Fruit fly (Drosophila melanogaster) whole organism, embryonic: Measurements from ENCODE around the gene SkpE.

ENCODE experiments used
- B-H2 ChIP-seq: fragments of 200-800 bp; sonication (Bioruptor generic); optimal IDR thresholded peaks from 2 replicates; lab custom pipeline; 2018; ENCODE audit warnings: missing biosample characterization, mild to moderate bottlenecking, missing genetic modification characterization
- Bdp1 ChIP-seq: fragments of 200-800 bp; sonication (Bioruptor generic); optimal IDR thresholded peaks from 3 replicates; lab custom pipeline; 2016; ENCODE audit warnings: missing biosample characterization, missing genetic modification characterization
- BtbVII ChIP-seq: fragments of 200-800 bp; sonication (Bioruptor generic); optimal IDR thresholded peaks from 3 replicates; lab custom pipeline; 2017; ENCODE audit warnings: missing biosample characterization, mild to moderate bottlenecking, missing genetic modification characterization
- CG12219 ChIP-seq: fragments of 200-800 bp; sonication (Bioruptor generic); optimal IDR thresholded peaks from 3 replicates; lab custom pipeline; 2018; ENCODE audit warnings: missing biosample characterization, mild to moderate bottlenecking, missing genetic modification characterization
- CG12236 ChIP-seq: fragments of 200-800 bp; sonication (Bioruptor generic); optimal IDR thresholded peaks from 2 replicates; lab custom pipeline; 2016; ENCODE audit warnings: missing biosample characterization, missing genetic modification characterization
- CG12659 ChIP-seq: fragments of 200-800 bp; sonication (Bioruptor generic); optimal IDR thresholded peaks from 3 replicates; lab custom pipeline; 2017; ENCODE audit warnings: mild to moderate bottlenecking, missing biosample characterization, missing genetic modification reagents, missing genetic modification characterization
- CG15269 ChIP-seq: fragments of 200-800 bp; sonication (Bioruptor generic); optimal IDR thresholded peaks from 2 replicates; lab custom pipeline; 2018; ENCODE audit warnings: missing biosample characterization, mild to moderate bottlenecking, missing genetic modification characterization, moderate library complexity
- CG18599 ChIP-seq: fragments of 200-800 bp; sonication (Bioruptor generic); optimal IDR thresholded peaks from 3 replicates; lab custom pipeline; 2017; ENCODE audit warnings: missing biosample characterization, missing genetic modification characterization, mild to moderate bottlenecking, moderate library complexity, missing genetic modification reagents
- CG2116 ChIP-seq: fragments of 200-800 bp; sonication (Bioruptor generic); optimal IDR thresholded peaks from 3 replicates; lab custom pipeline; 2018; ENCODE audit warnings: missing biosample characterization, mild to moderate bottlenecking, missing genetic modification characterization
- CG2875 ChIP-seq: fragments of 200-800 bp; sonication (Bioruptor generic); optimal IDR thresholded peaks from 2 replicates; lab custom pipeline; 2017; ENCODE audit warnings: missing biosample characterization, mild to moderate bottlenecking, missing genetic modification characterization, missing genetic modification reagents
- CG31224 ChIP-seq: fragments of 200-800 bp; sonication (Bioruptor generic); IDR thresholded peaks from 2 replicates; pipeline ENCODE4 v1.3.6; 2022; ENCODE audit warnings: missing biosample characterization, missing genetic modification characterization
- CG32532 ChIP-seq: fragments of 200-800 bp; sonication (Bioruptor generic); IDR thresholded peaks from 2 replicates; pipeline ENCODE4 v1.3.6; 2022; ENCODE audit warnings: missing biosample characterization, missing genetic modification characterization
- CG3281 ChIP-seq: fragments of 200-800 bp; sonication (Bioruptor generic); optimal IDR thresholded peaks from 3 replicates; lab custom pipeline; 2017; ENCODE audit warnings: missing biosample characterization, mild to moderate bottlenecking, missing genetic modification characterization
- CG34376 ChIP-seq: fragments of 200-800 bp; sonication (Bioruptor generic); optimal IDR thresholded peaks from 2 replicates; lab custom pipeline; 2018; ENCODE audit warnings: missing biosample characterization, mild to moderate bottlenecking, missing genetic modification characterization
- CG3847 ChIP-seq: fragments of 200-800 bp; sonication (Bioruptor generic); IDR thresholded peaks from 2 replicates; pipeline ENCODE4 v1.3.6; 2022; ENCODE audit warnings: missing biosample characterization, missing genetic modification characterization
- CG4360 ChIP-seq: fragments of 200-800 bp; sonication (Bioruptor generic); IDR thresholded peaks from 2 replicates; pipeline ENCODE4 v1.3.6; 2022; ENCODE audit warnings: missing biosample characterization, missing genetic modification characterization
- CG6683 ChIP-seq: fragments of 200-800 bp; sonication (Bioruptor generic); optimal IDR thresholded peaks from 2 replicates; lab custom pipeline; 2017; ENCODE audit warnings: missing biosample characterization, mild to moderate bottlenecking, missing genetic modification characterization, missing genetic modification reagents
- CG7271 ChIP-seq: fragments of 200-800 bp; sonication (Bioruptor generic); optimal IDR thresholded peaks from 2 replicates; lab custom pipeline; 2018; ENCODE audit warnings: missing biosample characterization, mild to moderate bottlenecking, missing genetic modification characterization, moderate library complexity
- Dfd ChIP-seq, 2 experiments: fragments of >200 bp; optimal IDR thresholded peaks; 2 replicates each; lab custom pipeline; 2017; ENCODE audit warnings: missing biosample characterization in 2 of 2, missing genetic modification characterization in 2 of 2
- E2f1 ChIP-seq: fragments of 200-800 bp; sonication (Bioruptor generic); IDR thresholded peaks from 2 replicates; pipeline ENCODE4 v1.3.6; 2022; ENCODE audit warnings: missing biosample characterization, missing genetic modification characterization
- Hand ChIP-seq: fragments of 200-800 bp; sonication (Bioruptor generic); optimal IDR thresholded peaks from 2 replicates; lab custom pipeline; 2017; ENCODE audit warnings: mild to moderate bottlenecking, missing biosample characterization, missing genetic modification reagents, missing genetic modification characterization
- Hey ChIP-seq: fragments of 200-800 bp; sonication (Bioruptor generic); optimal IDR thresholded peaks from 3 replicates; lab custom pipeline; 2018; ENCODE audit warnings: missing biosample characterization, mild to moderate bottlenecking, missing genetic modification characterization
- Jarid2 ChIP-seq: fragments of 200-800 bp; sonication (Bioruptor generic); optimal IDR thresholded peaks from 3 replicates; lab custom pipeline; 2017; ENCODE audit warnings: mild to moderate bottlenecking, missing biosample characterization, missing genetic modification reagents, missing genetic modification characterization
- Mes4 ChIP-seq: fragments of 200-800 bp; sonication (Bioruptor generic); optimal IDR thresholded peaks from 2 replicates; lab custom pipeline; 2016; ENCODE audit warnings: missing biosample characterization, missing genetic modification characterization
- PHDP ChIP-seq: fragments of 200-800 bp; sonication (Bioruptor generic); optimal IDR thresholded peaks from 3 replicates; lab custom pipeline; 2018; ENCODE audit warnings: missing biosample characterization, mild to moderate bottlenecking, missing genetic modification characterization, moderate library complexity
- Rx ChIP-seq: fragments of 200-800 bp; sonication (Bioruptor generic); IDR thresholded peaks from 2 replicates; pipeline ENCODE4 v1.3.6; 2022; ENCODE audit warnings: missing biosample characterization, missing genetic modification characterization
- Stat92E ChIP-seq, 3 experiments: fragments of >200 bp in 2 of 3; fragments of 200-800 bp in 1 of 3; sonication (Bioruptor generic) in 1 of 3; optimal IDR thresholded peaks; 2 replicates each; lab custom pipeline; 2017 to 2019; ENCODE audit warnings: missing biosample characterization in 3 of 3, missing genetic modification characterization in 3 of 3, mild to moderate bottlenecking in 1 of 3, moderate library complexity in 1 of 3
- Trl ChIP-seq, 3 experiments: fragments of >200 bp in 2 of 3; fragments of 200-800 bp in 1 of 3; sonication (Bioruptor generic) in 1 of 3; optimal IDR thresholded peaks; 2 replicates in 1 of 3; 3 replicates in 2 of 3; lab custom pipeline; 2016 to 2017; ENCODE audit warnings: missing biosample characterization in 1 of 3, missing genetic modification characterization in 1 of 3
- YL-1 ChIP-seq: fragments of 200-800 bp; sonication (Bioruptor generic); optimal IDR thresholded peaks from 3 replicates; lab custom pipeline; 2017; ENCODE audit warnings: missing biosample characterization, mild to moderate bottlenecking, missing genetic modification characterization
- ase ChIP-seq: fragments of 200-800 bp; sonication (Bioruptor generic); IDR thresholded peaks from 3 replicates; pipeline ENCODE4 v1.3.6; 2022; ENCODE audit warnings: missing biosample characterization, missing genetic modification characterization
- bbx ChIP-seq: fragments of 200-800 bp; sonication (Bioruptor generic); IDR thresholded peaks from 2 replicates; pipeline ENCODE4 v1.3.6; 2022; ENCODE audit warnings: missing biosample characterization, missing genetic modification characterization; ENCODE audit not compliant: partially characterized antibody
- bcd ChIP-seq: fragments of 200-800 bp; sonication (Bioruptor generic); optimal IDR thresholded peaks from 2 replicates; lab custom pipeline; 2017; ENCODE audit warnings: missing biosample characterization, mild to moderate bottlenecking, missing genetic modification characterization
- bigmax ChIP-seq: fragments of 200-800 bp; sonication (Bioruptor generic); optimal IDR thresholded peaks from 2 replicates; lab custom pipeline; 2018; ENCODE audit warnings: missing biosample characterization, mild to moderate bottlenecking, missing genetic modification characterization
- emc ChIP-seq: fragments of 200-800 bp; sonication (Bioruptor generic); optimal IDR thresholded peaks from 2 replicates; lab custom pipeline; 2016; ENCODE audit warnings: missing biosample characterization, missing genetic modification characterization
- fd3F ChIP-seq: fragments of 200-800 bp; sonication (Bioruptor generic); optimal IDR thresholded peaks from 2 replicates; lab custom pipeline; 2018; ENCODE audit warnings: missing biosample characterization, mild to moderate bottlenecking, missing genetic modification characterization, moderate library complexity
- hth ChIP-seq: fragments of >200 bp; optimal IDR thresholded peaks from 2 replicates; lab custom pipeline; 2017; ENCODE audit warnings: inconsistent platforms
- oc ChIP-seq: fragments of 200-800 bp; sonication (Bioruptor generic); optimal IDR thresholded peaks from 2 replicates; lab custom pipeline; 2018; ENCODE audit warnings: missing biosample characterization, mild to moderate bottlenecking, missing genetic modification characterization, moderate library complexity
- phol ChIP-seq: fragments of 200-800 bp; sonication (Bioruptor generic); optimal IDR thresholded peaks from 3 replicates; lab custom pipeline; 2018; ENCODE audit warnings: missing biosample characterization, mild to moderate bottlenecking, missing genetic modification characterization, moderate library complexity
- pnt ChIP-seq: fragments of 200-800 bp; sonication (Bioruptor generic); optimal IDR thresholded peaks from 3 replicates; lab custom pipeline; 2016; ENCODE audit warnings: missing biosample characterization, missing genetic modification characterization
- ranshi ChIP-seq: fragments of 200-800 bp; sonication (Bioruptor generic); IDR thresholded peaks from 2 replicates; pipeline ENCODE4 v1.3.6; 2022; ENCODE audit warnings: missing biosample characterization, missing genetic modification characterization
- ro ChIP-seq: fragments of 200-800 bp; sonication (Bioruptor generic); IDR thresholded peaks from 2 replicates; pipeline ENCODE4 v1.3.6; 2022; ENCODE audit warnings: missing biosample characterization, missing genetic modification characterization
- sim ChIP-seq: fragments of 200-800 bp; sonication (Bioruptor generic); IDR thresholded peaks from 2 replicates; pipeline ENCODE4 v1.3.6; 2022; ENCODE audit warnings: missing biosample characterization, missing genetic modification characterization
- sima ChIP-seq: fragments of 200-800 bp; sonication (Bioruptor generic); optimal IDR thresholded peaks from 2 replicates; lab custom pipeline; 2016; ENCODE audit warnings: missing biosample characterization, missing genetic modification characterization
- slou ChIP-seq: fragments of 200-800 bp; sonication (Bioruptor generic); optimal IDR thresholded peaks from 3 replicates; lab custom pipeline; 2016; ENCODE audit warnings: missing biosample characterization, missing genetic modification characterization
- tap ChIP-seq: fragments of 200-800 bp; optimal IDR thresholded peaks from 3 replicates; lab custom pipeline; 2019; ENCODE audit warnings: missing biosample characterization, mild to moderate bottlenecking, missing genetic modification characterization, moderate library complexity
- toy ChIP-seq: fragments of 200-800 bp; sonication (Bioruptor generic); IDR thresholded peaks from 2 replicates; pipeline ENCODE4 v1.3.6; 2022; ENCODE audit warnings: missing biosample characterization, missing genetic modification characterization
- ttk ChIP-seq: fragments of 200-800 bp; sonication (Bioruptor generic); IDR thresholded peaks from 2 replicates; pipeline ENCODE4 v2.1.2; 2022; ENCODE audit warnings: missing biosample characterization, missing genetic modification characterization
- tup ChIP-seq: fragments of 200-800 bp; sonication (Bioruptor generic); optimal IDR thresholded peaks from 2 replicates; lab custom pipeline; 2016; ENCODE audit warnings: missing biosample characterization, mild to moderate bottlenecking, missing genetic modification characterization, moderate library complexity
- yki ChIP-seq: fragments of >200 bp; optimal IDR thresholded peaks from 3 replicates; lab custom pipeline; 2018

The SkpE gene

dm6 chrX:19846701-19847383, 23.0 kb upstream of the SkpE start (continued):
- TF ChIP-seq YL-1 (GFP tag; lab: Kevin White, UChicago): peak; percentile 57
- peak; percentile 63 for TF ChIP-seq B-H2
- TF ChIP-seq CG18599 (GFP tag; lab: Kevin White, UChicago): peak; percentile 93
- TF ChIP-seq Trl (optimal IDR thresholded peaks at IDR 0.05; lab: Kevin White, UChicago): peak; percentile 1 to 6
- TF ChIP-seq Trl (GFP tag; optimal IDR thresholded peaks at IDR 0.05; lab: Kevin White, UChicago): peak; percentile 92
- TF ChIP-seq BtbVII (GFP tag; lab: Kevin White, UChicago): peak; percentile 85
- TF ChIP-seq CG6683 (GFP tag; lab: Kevin White, UChicago): peak; percentile 87
- TF ChIP-seq CG4360 (GFP tag; lab: Robert Waterston, UW): peak; percentile 68
- peak; percentile 91 for TF ChIP-seq CG32532 (GFP tag; lab: Robert Waterston, UW)
- TF ChIP-seq bcd (GFP tag; lab: Kevin White, UChicago): peak; percentile 93
- TF ChIP-seq Jarid2: peak; percentile 78
- TF ChIP-seq emc (GFP tag; lab: Kevin White, UChicago): peak; percentile 71
- peak; percentile 95 for TF ChIP-seq ttk (GFP tag; lab: Robert Waterston, UW)
- TF ChIP-seq bbx (GFP tag; lab: Robert Waterston, UW): no peak
- peak; percentile 77 for TF ChIP-seq slou (GFP tag; lab: Kevin White, UChicago)
- peak; percentile 74 for TF ChIP-seq tup (GFP tag; lab: Kevin White, UChicago)
- TF ChIP-seq sima: peak; percentile 85
- TF ChIP-seq tap (tag; lab: Kevin White, UChicago): peak; percentile 94
- TF ChIP-seq CG12219 (GFP tag; lab: Kevin White, UChicago): peak; percentile 95
- TF ChIP-seq CG2875 (GFP tag; lab: Kevin White, UChicago): peak; percentile 91
- TF ChIP-seq Hand (GFP tag; lab: Kevin White, UChicago): peak; percentile 71
- TF ChIP-seq oc (tag; lab: Kevin White, UChicago): peak; percentile 91
- TF ChIP-seq CG3847 (GFP tag; lab: Robert Waterston, UW): peak; percentile 94
- TF ChIP-seq ase: peak; percentile 91
- TF ChIP-seq CG2116 (GFP tag; lab: Kevin White, UChicago): peak; percentile 62
- TF ChIP-seq E2f1 (GFP tag; lab: Robert Waterston, UW): peak; percentile 94
- TF ChIP-seq CG12659 (GFP tag; lab: Kevin White, UChicago): peak; percentile 95
- no peak for TF ChIP-seq hth
- peak; percentile 72 for TF ChIP-seq Hey (tag; lab: Kevin White, UChicago)
- peak; percentile 95 for TF ChIP-seq pnt (GFP tag; lab: Kevin White, UChicago)
- no peak for TF ChIP-seq yki (lab: Kevin White, UChicago)
- TF ChIP-seq Bdp1: peak; percentile 85
- peak; percentile 80 for TF ChIP-seq sim
- TF ChIP-seq bigmax: peak; percentile 60
- peak in 1 of 3 experiments; percentile 97 for TF ChIP-seq Stat92E (GFP tag; optimal IDR thresholded peaks at IDR 0.05; lab: Kevin White, UChicago)
- peak; percentile 93 for TF ChIP-seq Rx (GFP tag; lab: Robert Waterston, UW)
- peak; percentile 88 for TF ChIP-seq CG3281 (GFP tag; lab: Kevin White, UChicago)
- TF ChIP-seq CG31224 (GFP tag; lab: Robert Waterston, UW): peak; percentile 86
- peak; percentile 94 for TF ChIP-seq phol (tag; lab: Kevin White, UChicago)
- peak; percentile 88 for TF ChIP-seq CG12236 (GFP tag; lab: Kevin White, UChicago)
- TF ChIP-seq CG15269 (tag; lab: Kevin White, UChicago): peak; percentile 95
- no peak for TF ChIP-seq Dfd (GFP tag; optimal IDR thresholded peaks at IDR 0.05; lab: Kevin White, UChicago)
- peak; percentile 85 for TF ChIP-seq ro (GFP tag; lab: Robert Waterston, UW)
- TF ChIP-seq Mes4: peak; percentile 93
- peak; percentile 93 for TF ChIP-seq ranshi (GFP tag; lab: Robert Waterston, UW)
- TF ChIP-seq toy: peak; percentile 59; the same call in 1 of the 2 replicates
- TF ChIP-seq PHDP (tag; lab: Kevin White, UChicago): peak; percentile 93
- peak; percentile 41 for TF ChIP-seq CG7271 (tag; lab: Kevin White, UChicago)
- peak; percentile 72 for TF ChIP-seq CG34376 (GFP tag; lab: Kevin White, UChicago)
- peak; percentile 90 for TF ChIP-seq fd3F (GFP tag; lab: Kevin White, UChicago)
